Worm (Caenorhabditis elegans) whole organism, young adult: ENCODE measurements around the gene fbxb-112.

Experiments
- D2030.7 ChIP-seq: fragments of 200-800 bp; sonication (Bioruptor generic); IDR thresholded peaks from 2 replicates; pipeline ENCODE4 v1.3.6; 2022; ENCODE audit warnings: missing genetic modification reagents, missing genetic modification characterization, missing compliant biosample characterization
- F10E7.11 ChIP-seq: sonication (generic microtip); optimal IDR thresholded peaks from 2 replicates; lab custom pipeline; 2017; ENCODE audit warnings: mild to moderate bottlenecking, missing genetic modification characterization, moderate library complexity, missing compliant biosample characterization
- F37B4.10 ChIP-seq: fragments of 200-800 bp; sonication (Bioruptor generic); IDR thresholded peaks from 2 replicates; pipeline ENCODE4 v1.3.6; 2022; ENCODE audit warnings: missing genetic modification characterization, missing compliant biosample characterization
- F57A8.1 ChIP-seq: fragments of 200-800 bp; sonication (Bioruptor generic); optimal IDR thresholded peaks from 2 replicates; lab custom pipeline; 2018; ENCODE audit warnings: mild to moderate bottlenecking, missing genetic modification characterization, moderate library complexity, missing compliant biosample characterization
- F57C9.4 ChIP-seq: sonication (generic microtip); optimal IDR thresholded peaks from 2 replicates; lab custom pipeline; 2017; ENCODE audit warnings: mild to moderate bottlenecking, missing genetic modification characterization, missing compliant biosample characterization
- Y67H2A.10 ChIP-seq: fragments of 200-800 bp; sonication (Bioruptor generic); conservative IDR thresholded peaks from 2 replicates; pipeline ENCODE4 v1.3.6; 2022; ENCODE audit warnings: missing genetic modification reagents, missing genetic modification characterization, missing compliant biosample characterization
- akir-1 ChIP-seq: fragments of 200-800 bp; sonication (Bioruptor generic); optimal IDR thresholded peaks from 2 replicates; lab custom pipeline; 2018; ENCODE audit warnings: mild to moderate bottlenecking, missing genetic modification characterization, moderate library complexity, missing compliant biosample characterization
- aptf-2 ChIP-seq: fragments of 200-800 bp; sonication (Bioruptor generic); conservative IDR thresholded peaks from 2 replicates; pipeline ENCODE4 v1.3.6; 2022; ENCODE audit warnings: missing genetic modification reagents, missing genetic modification characterization, missing compliant biosample characterization
- attf-3 ChIP-seq: fragments of 200-800 bp; sonication (Bioruptor generic); conservative IDR thresholded peaks from 2 replicates; pipeline ENCODE4 v1.3.6; 2022; ENCODE audit warnings: missing genetic modification reagents, missing genetic modification characterization, missing compliant biosample characterization
- ccch-3 ChIP-seq: fragments of 200-800 bp; sonication (Bioruptor generic); optimal IDR thresholded peaks from 2 replicates; lab custom pipeline; 2018; ENCODE audit warnings: mild to moderate bottlenecking, missing genetic modification characterization, missing compliant biosample characterization
- ceh-40 ChIP-seq: fragments of 200-800 bp; sonication (Bioruptor generic); IDR thresholded peaks from 2 replicates; pipeline ENCODE4 v1.3.6; 2022; ENCODE audit warnings: missing genetic modification characterization, missing compliant biosample characterization
- ceh-58 ChIP-seq: fragments of 200-800 bp; sonication (Bioruptor generic); IDR thresholded peaks from 2 replicates; pipeline ENCODE4 v1.3.6; 2022; ENCODE audit warnings: missing genetic modification characterization, missing compliant biosample characterization
- ceh-79 ChIP-seq: sonication (generic microtip); optimal IDR thresholded peaks from 2 replicates; lab custom pipeline; 2017; ENCODE audit warnings: mild to moderate bottlenecking, missing genetic modification characterization, missing compliant biosample characterization
- ceh-91 ChIP-seq: fragments of 200-800 bp; sonication (Bioruptor generic); IDR thresholded peaks from 2 replicates; pipeline ENCODE4 v1.3.6; 2022; ENCODE audit warnings: missing genetic modification reagents, missing genetic modification characterization, missing compliant biosample characterization
- dox-1 ChIP-seq: fragments of 200-800 bp; sonication (Bioruptor generic); IDR thresholded peaks from 2 replicates; pipeline ENCODE4 v1.3.6; 2022; ENCODE audit warnings: missing genetic modification reagents, missing genetic modification characterization, missing compliant biosample characterization
- dpff-1 ChIP-seq: sonication (generic microtip); optimal IDR thresholded peaks from 2 replicates; lab custom pipeline; 2017; ENCODE audit warnings: mild to moderate bottlenecking, missing genetic modification characterization, missing compliant biosample characterization
- egl-18 ChIP-seq: fragments of 200-800 bp; sonication (Bioruptor generic); IDR thresholded peaks from 2 replicates; pipeline ENCODE4 v1.3.6; 2022; ENCODE audit warnings: missing genetic modification reagents, missing genetic modification characterization, missing compliant biosample characterization
- madf-10 ChIP-seq: sonication (generic microtip); optimal IDR thresholded peaks from 2 replicates; lab custom pipeline; 2016; ENCODE audit warnings: mild to moderate bottlenecking, missing genetic modification characterization, missing compliant biosample characterization
- madf-3 ChIP-seq: fragments of 200-800 bp; sonication (Bioruptor generic); IDR thresholded peaks from 2 replicates; pipeline ENCODE4 v1.3.6; 2022; ENCODE audit warnings: missing genetic modification reagents, missing genetic modification characterization, missing compliant biosample characterization
- madf-8 ChIP-seq: fragments of 200-800 bp; sonication (Bioruptor generic); conservative IDR thresholded peaks from 2 replicates; pipeline ENCODE4 v1.3.6; 2022; ENCODE audit warnings: missing genetic modification reagents, missing genetic modification characterization, missing compliant biosample characterization
- nfya-1 ChIP-seq: sonication (generic microtip); optimal IDR thresholded peaks from 2 replicates; lab custom pipeline; 2017; ENCODE audit warnings: antibody characterized with exemption, missing compliant biosample characterization, missing genetic modification characterization, borderline replicate concordance; ENCODE audit not compliant: insufficient read depth
- nhr-179 ChIP-seq: sonication (generic microtip); optimal IDR thresholded peaks from 2 replicates; lab custom pipeline; 2016; ENCODE audit warnings: mild to moderate bottlenecking, missing genetic modification characterization, missing compliant biosample characterization
- nhr-27 ChIP-seq: fragments of 200-800 bp; sonication (Bioruptor generic); optimal IDR thresholded peaks from 2 replicates; lab custom pipeline; 2018; ENCODE audit warnings: mild to moderate bottlenecking, missing genetic modification characterization, moderate library complexity, missing compliant biosample characterization
- nhr-90 ChIP-seq: sonication (generic microtip); optimal IDR thresholded peaks from 2 replicates; lab custom pipeline; 2016; ENCODE audit warnings: missing genotype, mild to moderate bottlenecking, missing genetic modification characterization, missing compliant biosample characterization
- rcor-1 ChIP-seq: fragments of 200-800 bp; sonication (Bioruptor generic); IDR thresholded peaks from 2 replicates; pipeline ENCODE4 v1.3.6; 2022; ENCODE audit warnings: missing genetic modification reagents, missing genetic modification characterization, missing compliant biosample characterization
- snpc-1.1 ChIP-seq: sonication (generic microtip); optimal IDR thresholded peaks from 2 replicates; lab custom pipeline; 2017; ENCODE audit warnings: missing genetic modification characterization, mild to moderate bottlenecking, missing compliant biosample characterization, antibody characterized with exemption, moderate library complexity, missing genotype, missing genetic modification reagents; ENCODE audit not compliant: insufficient read depth
- snpc-3.4 ChIP-seq: sonication (generic microtip); optimal IDR thresholded peaks from 2 replicates; lab custom pipeline; 2017; ENCODE audit warnings: missing genetic modification characterization, mild to moderate bottlenecking, missing compliant biosample characterization, antibody characterized with exemption, moderate library complexity, missing genotype, missing genetic modification reagents
- sptf-2 ChIP-seq: fragments of 200-800 bp; sonication (Bioruptor generic); optimal IDR thresholded peaks from 2 replicates; lab custom pipeline; 2018; ENCODE audit warnings: mild to moderate bottlenecking, missing genetic modification characterization, missing compliant biosample characterization
- ztf-26 ChIP-seq: sonication (generic microtip); optimal IDR thresholded peaks from 2 replicates; lab custom pipeline; 2017; ENCODE audit warnings: missing genetic modification characterization, missing compliant biosample characterization
- ztf-6 ChIP-seq: fragments of 200-800 bp; sonication (Bioruptor generic); IDR thresholded peaks from 2 replicates; pipeline ENCODE4 v1.3.6; 2022; ENCODE audit warnings: missing genetic modification reagents, missing genetic modification characterization, missing compliant biosample characterization

The fbxb-112 gene

ce11 chrII:3471603-3472002, 19.3 kb upstream of the fbxb-112 start, which contains the start of gene Y49F6B.13:
Y49F6B.13 (minus strand) TSS chrII:3471703.
- no peak for TF ChIP-seq rcor-1 (GFP tag; lab: Robert Waterston, UW)
- no peak for TF ChIP-seq snpc-3.4 (tag; lab: Kevin White, UChicago)

- TF ChIP-seq nhr-90 (no peak), nfya-1 (tag; lab: Kevin White, UChicago) (no peak)
- TF ChIP-seq, all 124 proteins: peak for 0
Observed at ce11 chrII:3472316-3472715, 18.6 kb upstream of the fbxb-112 start, which contains the start of gene Y49F6B.12. Y49F6B.12 (minus strand) TSS chrII:3472416.

ce11 chrII:3472817-3473216, 18.1 kb upstream of the fbxb-112 start, which contains the start of gene Y49F6B.6:
Y49F6B.6 (plus strand) TSS chrII:3473117.
- no peak for TF ChIP-seq ceh-40 (GFP tag; lab: Robert Waterston, UW)
- TF ChIP-seq sptf-2 (GFP tag; lab: Kevin White, UChicago): no peak
- no peak for TF ChIP-seq snpc-1.1 (tag; lab: Kevin White, UChicago)
- TF ChIP-seq nfya-1 (tag; lab: Kevin White, UChicago): no peak
- TF ChIP-seq madf-10 (tag; lab: Kevin White, UChicago): no peak
- no peak for TF ChIP-seq F57C9.4 (tag; lab: Kevin White, UChicago)
- TF ChIP-seq F57A8.1 (GFP tag; lab: Kevin White, UChicago): no peak

ce11 chrII:3473744-3474143, 17.2 kb upstream of the fbxb-112 start, which contains the start of gene sdz-32:
sdz-32 (plus strand) TSS chrII:3474044.
- TF ChIP-seq ccch-3 (GFP tag; lab: Kevin White, UChicago) (no peak), nhr-179 (tag; lab: Kevin White, UChicago) (no peak), ztf-26 (tag; lab: Kevin White, UChicago) (no peak), F37B4.10 (GFP tag; lab: Robert Waterston, UW) (no peak), egl-18 (GFP tag; lab: Robert Waterston, UW) (no peak), madf-3 (GFP tag; lab: Robert Waterston, UW) (no peak), nhr-27 (tag; lab: Kevin White, UChicago) (no peak), sptf-2 (GFP tag; lab: Kevin White, UChicago) (no peak), ceh-58 (GFP tag; lab: Robert Waterston, UW) (no peak), F57A8.1 (GFP tag; lab: Kevin White, UChicago) (no peak), ceh-91 (no peak), attf-3 (GFP tag; lab: Robert Waterston, UW) (no peak), D2030.7 (GFP tag; lab: Robert Waterston, UW) (no peak)

ce11 chrII:3476536-3476935, 14.4 kb upstream of the fbxb-112 start:
- TF ChIP-seq madf-8 (GFP tag; lab: Robert Waterston, UW) (no peak), ztf-6 (GFP tag; lab: Robert Waterston, UW) (no peak), F10E7.11 (tag; lab: Kevin White, UChicago) (no peak), Y67H2A.10 (GFP tag; lab: Robert Waterston, UW) (no peak), aptf-2 (GFP tag; lab: Robert Waterston, UW) (no peak), dpff-1 (tag; lab: Kevin White, UChicago) (no peak), ceh-79 (tag; lab: Kevin White, UChicago) (no peak), akir-1 (GFP tag; lab: Kevin White, UChicago) (no peak), dox-1 (no peak)
